Fruit fly (Drosophila melanogaster): Measurements from ENCODE around the gene Twdlalpha.

DNA sequence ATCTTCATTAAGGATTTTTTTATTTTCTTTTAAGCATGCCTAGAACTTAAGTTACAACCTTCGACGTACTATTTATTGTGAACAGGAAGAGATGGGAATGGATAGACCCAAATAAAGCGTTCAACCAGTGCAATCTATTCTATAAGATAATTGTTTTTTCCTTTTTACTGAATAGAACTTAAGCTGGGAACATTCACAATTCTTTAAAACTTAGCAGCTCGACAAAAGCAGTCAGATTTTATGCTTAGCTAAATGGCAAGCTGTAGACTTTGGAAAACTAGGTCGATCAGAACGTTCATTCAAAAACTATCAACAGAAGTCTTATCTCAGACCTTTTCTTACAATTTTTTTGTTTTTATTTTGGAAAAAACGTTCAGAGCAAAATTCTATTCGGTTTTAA, 31.6 kb upstream of the Twdlalpha start, which contains the start of gene CG13008:
- TF ChIP-seq Dfd (GFP tag; optimal IDR thresholded peaks at IDR 0.05) = no peak
- no peak for TF ChIP-seq HLH106 (tag; optimal IDR thresholded peaks at IDR 0.05)
- no peak for TF ChIP-seq br (GFP tag; optimal IDR thresholded peaks at IDR 0.05)
- no peak for TF ChIP-seq lola (GFP tag; optimal IDR thresholded peaks at IDR 0.05)

Measured in whole organism, wandering third instar larva.